Fruit fly (Drosophila melanogaster) whole organism, adult: Measurements from ENCODE around the gene CG3407.

Experiments used
- CG11617 ChIP-seq: fragments of 200-800 bp; sonication (Bioruptor generic); optimal IDR thresholded peaks from 2 replicates; lab custom pipeline; 2017; ENCODE audit warnings: mild to moderate bottlenecking, missing biosample characterization, missing genetic modification reagents, missing genetic modification characterization
- CG12768 ChIP-seq: fragments of 200-800 bp; sonication (Bioruptor generic); optimal IDR thresholded peaks from 2 replicates; lab custom pipeline; 2017; ENCODE audit warnings: missing biosample characterization, missing genetic modification characterization, mild to moderate bottlenecking, moderate library complexity, missing genetic modification reagents
- CG14711 ChIP-seq: fragments of 200-800 bp; sonication (Bioruptor generic); optimal IDR thresholded peaks from 2 replicates; lab custom pipeline; 2018; ENCODE audit warnings: missing biosample characterization, mild to moderate bottlenecking, missing genetic modification characterization, moderate library complexity
- CG1620 ChIP-seq: fragments of 200-800 bp; sonication (Bioruptor generic); optimal IDR thresholded peaks from 2 replicates; lab custom pipeline; 2016; ENCODE audit warnings: missing biosample characterization, missing genetic modification characterization
- CG33017 ChIP-seq: fragments of 200-800 bp; sonication (Bioruptor generic); optimal IDR thresholded peaks from 2 replicates; lab custom pipeline; 2018; ENCODE audit warnings: missing biosample characterization, mild to moderate bottlenecking, missing genetic modification characterization, moderate library complexity
- CG5204 ChIP-seq: fragments of 200-800 bp; sonication (Bioruptor generic); optimal IDR thresholded peaks from 2 replicates; lab custom pipeline; 2016; ENCODE audit warnings: missing biosample characterization, missing genetic modification characterization
- CG7045 ChIP-seq: fragments of 200-800 bp; sonication (Bioruptor generic); optimal IDR thresholded peaks from 2 replicates; lab custom pipeline; 2017; ENCODE audit warnings: missing biosample characterization, mild to moderate bottlenecking, missing genetic modification characterization
- CG7101 ChIP-seq: fragments of 200-800 bp; sonication (Bioruptor generic); optimal IDR thresholded peaks from 2 replicates; lab custom pipeline; 2018; ENCODE audit warnings: missing biosample characterization, mild to moderate bottlenecking, missing genetic modification characterization, moderate library complexity
- Clk ChIP-seq: fragments of 200-800 bp; sonication (Bioruptor generic); optimal IDR thresholded peaks from 2 replicates; lab custom pipeline; 2017; ENCODE audit warnings: missing biosample characterization, missing genetic modification characterization
- Crg-1 ChIP-seq: fragments of 200-800 bp; sonication (Bioruptor generic); optimal IDR thresholded peaks from 2 replicates; lab custom pipeline; 2016; ENCODE audit warnings: missing biosample characterization, missing genetic modification characterization
- Hr96 ChIP-seq: fragments of 200-800 bp; sonication (Bioruptor generic); optimal IDR thresholded peaks from 2 replicates; lab custom pipeline; 2016; ENCODE audit warnings: missing biosample characterization, missing genetic modification characterization
- Mnt ChIP-seq: fragments of 200-800 bp; sonication (Bioruptor generic); optimal IDR thresholded peaks from 2 replicates; lab custom pipeline; 2016; ENCODE audit warnings: missing biosample characterization, mild to moderate bottlenecking, missing genetic modification characterization
- bab1 ChIP-seq: fragments of 200-800 bp; sonication (Bioruptor generic); optimal IDR thresholded peaks from 3 replicates; lab custom pipeline; 2019; ENCODE audit warnings: missing biosample characterization, mild to moderate bottlenecking, missing genetic modification characterization, moderate library complexity
- cic ChIP-seq: fragments of 200-800 bp; sonication (Bioruptor generic); optimal IDR thresholded peaks from 2 replicates; lab custom pipeline; 2017; ENCODE audit warnings: missing biosample characterization, mild to moderate bottlenecking, missing genetic modification characterization, moderate library complexity
- cnc ChIP-seq, 2 experiments: fragments of >200 bp; optimal IDR thresholded peaks; 2 replicates each; lab custom pipeline; 2017
- kay ChIP-seq: fragments of 200-800 bp; sonication (Bioruptor generic); peaks from one replicate; lab custom pipeline; 2016; ENCODE audit warnings: missing biosample characterization, missing genetic modification characterization, borderline replicate concordance
- ovo ChIP-seq: fragments of 200-800 bp; sonication (Bioruptor generic); optimal IDR thresholded peaks from 2 replicates; lab custom pipeline; 2016; ENCODE audit warnings: missing biosample characterization, missing genetic modification characterization
- pad ChIP-seq: fragments of 200-800 bp; sonication (Bioruptor generic); optimal IDR thresholded peaks from 3 replicates; lab custom pipeline; 2017; ENCODE audit warnings: missing biosample characterization, missing genetic modification characterization, mild to moderate bottlenecking, moderate library complexity, missing genetic modification reagents
- tj ChIP-seq: fragments of 200-800 bp; sonication (Bioruptor generic); optimal IDR thresholded peaks from 3 replicates; lab custom pipeline; 2017; ENCODE audit warnings: missing biosample characterization, mild to moderate bottlenecking, missing genetic modification characterization, moderate library complexity
- toe ChIP-seq: fragments of 200-800 bp; sonication (Bioruptor generic); optimal IDR thresholded peaks from 2 replicates; lab custom pipeline; 2016; ENCODE audit warnings: missing biosample characterization, missing genetic modification characterization

Gene CG3407

DNA sequence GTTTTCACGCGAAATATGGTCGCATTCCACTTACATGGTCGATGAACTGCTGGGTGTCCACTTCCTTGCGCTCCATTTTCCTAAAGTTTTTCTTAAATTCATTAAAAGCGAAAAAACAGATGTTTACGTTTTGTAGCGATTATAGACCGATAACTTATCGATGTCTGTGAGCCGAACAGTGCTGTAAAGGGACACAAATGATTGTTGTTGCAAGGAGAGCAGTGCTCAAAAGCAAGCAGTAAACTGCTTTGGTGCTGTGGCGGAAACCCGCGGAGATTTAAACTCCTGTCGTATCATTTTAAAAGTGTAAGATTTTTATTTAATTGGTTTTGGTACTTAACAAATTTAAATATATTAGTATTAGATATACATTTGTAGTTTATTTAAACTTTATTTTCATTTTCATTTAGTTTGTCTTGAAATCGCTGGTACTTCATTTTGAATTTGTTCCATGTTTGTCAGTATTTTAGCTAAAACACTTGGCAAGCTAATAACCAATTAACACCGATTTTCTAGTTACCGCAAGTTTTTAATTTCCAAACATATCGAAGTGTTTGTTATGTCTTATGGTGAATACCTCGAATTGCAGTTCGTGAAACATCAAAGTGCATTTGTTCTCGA, at the start of gene CG3407:
CG3407 (minus strand) TSS at position 156 of the 621 bp plus-strand sequence.
- TF ChIP-seq cic (GFP tag; lab: Kevin White, UChicago) (no peak), Mnt (GFP tag; lab: Kevin White, UChicago) (peak; percentile 55), pad (GFP tag; lab: Kevin White, UChicago) (peak; percentile 34), Crg-1 (peak; percentile 80), kay (GFP tag; lab: Kevin White, UChicago) (peak; percentile 37), CG7101 (peak; percentile 63), CG33017 (no peak), CG1620 (GFP tag; lab: Kevin White, UChicago) (peak; percentile 69), Hr96 (GFP tag; lab: Kevin White, UChicago) (no peak)

dm6 chr2L:3862437-3863041, 49.3 kb upstream of the CG3407 start, which contains the start of gene TTLL4B:
TSS of gene TTLL4B (plus strand) at chr2L:3862668.
- TF ChIP-seq cnc (optimal IDR thresholded peaks at IDR 0.05; lab: Kevin White, UChicago) (no peak), toe (GFP tag; lab: Kevin White, UChicago) (peak; percentile 13), bab1 (GFP tag; lab: Kevin White, UChicago) (peak; percentile 34)

dm6 chr2L:3861388-3861787, 48.2 kb upstream of the CG3407 start:
- TF ChIP-seq cnc (optimal IDR thresholded peaks at IDR 0.05; lab: Kevin White, UChicago) (no peak), CG12768 (GFP tag; lab: Kevin White, UChicago) (no peak), cic (GFP tag; lab: Kevin White, UChicago) (no peak), Hr96 (GFP tag; lab: Kevin White, UChicago) (no peak)

DNA sequence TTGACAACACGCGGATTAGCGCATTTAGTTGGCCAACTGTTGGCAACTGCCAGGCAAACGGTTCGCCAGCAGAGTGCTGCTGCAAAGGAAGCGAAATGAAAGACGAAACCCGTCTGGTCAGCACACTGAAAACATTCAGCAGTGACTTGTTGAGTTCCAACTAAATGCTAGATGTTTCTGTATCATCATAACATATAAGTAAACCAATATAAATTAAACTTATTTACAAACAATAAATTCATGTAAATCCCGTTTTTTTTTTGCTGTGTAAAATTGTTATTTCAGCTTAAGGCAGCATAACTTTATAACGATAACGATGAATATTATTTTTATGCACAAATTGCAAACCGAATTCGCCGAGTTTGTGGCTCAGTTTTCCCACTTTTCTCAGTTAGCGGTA, 44.9 kb upstream of the CG3407 start:
- TF ChIP-seq CG11617 (GFP tag; lab: Kevin White, UChicago) (no peak), tj (GFP tag; lab: Kevin White, UChicago) (no peak), CG12768 (GFP tag; lab: Kevin White, UChicago) (no peak), CG5204 (no peak), Mnt (GFP tag; lab: Kevin White, UChicago) (no peak), kay (GFP tag; lab: Kevin White, UChicago) (no peak), pad (GFP tag; lab: Kevin White, UChicago) (no peak), cnc (optimal IDR thresholded peaks at IDR 0.05; lab: Kevin White, UChicago) (no peak), toe (GFP tag; lab: Kevin White, UChicago) (no peak), CG1620 (GFP tag; lab: Kevin White, UChicago) (no peak), Hr96 (GFP tag; lab: Kevin White, UChicago) (no peak), CG7101 (no peak), ovo (GFP tag; lab: Kevin White, UChicago) (no peak), cic (GFP tag; lab: Kevin White, UChicago) (no peak), Clk (GFP tag; lab: Kevin White, UChicago) (no peak), bab1 (GFP tag; lab: Kevin White, UChicago) (no peak), CG7045 (GFP tag; lab: Kevin White, UChicago) (no peak)

DNA sequence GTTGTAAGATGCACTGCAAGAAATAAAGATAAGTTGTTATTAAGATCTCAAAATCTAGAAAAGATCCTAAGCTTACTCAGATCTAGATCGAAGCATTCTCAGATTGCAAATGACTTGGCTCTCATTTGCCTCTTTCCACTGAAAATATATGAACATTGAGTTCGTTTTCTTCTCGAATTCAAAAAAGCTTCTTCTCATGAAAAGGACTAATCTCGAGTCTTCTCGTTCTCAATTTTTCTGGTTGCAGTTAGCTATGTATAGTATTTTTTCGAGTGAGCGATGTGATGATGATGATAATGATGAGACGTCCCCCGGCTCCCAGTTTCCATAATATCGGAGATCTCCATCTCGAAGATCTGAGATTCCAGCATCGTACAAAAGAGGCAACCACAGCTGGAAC, 43.2 kb upstream of the CG3407 start:
- no peak for TF ChIP-seq cnc (optimal IDR thresholded peaks at IDR 0.05; lab: Kevin White, UChicago)
- no peak for TF ChIP-seq cic (GFP tag; lab: Kevin White, UChicago)
- TF ChIP-seq bab1 (GFP tag; lab: Kevin White, UChicago), result no peak
- TF ChIP-seq Hr96 (GFP tag; lab: Kevin White, UChicago), result no peak
- TF ChIP-seq CG33017, result no peak
- no peak for TF ChIP-seq CG7045 (GFP tag; lab: Kevin White, UChicago)
- TF ChIP-seq CG12768 (GFP tag; lab: Kevin White, UChicago), result no peak
- TF ChIP-seq CG7101, result no peak
- no peak for TF ChIP-seq CG5204
- TF ChIP-seq pad (GFP tag; lab: Kevin White, UChicago), result no peak
- TF ChIP-seq tj (GFP tag; lab: Kevin White, UChicago), result no peak
- no peak for TF ChIP-seq Clk (GFP tag; lab: Kevin White, UChicago)
- TF ChIP-seq Crg-1, result no peak
- no peak for TF ChIP-seq toe (GFP tag; lab: Kevin White, UChicago)
- no peak for TF ChIP-seq kay (GFP tag; lab: Kevin White, UChicago)
- TF ChIP-seq CG14711 (tag; lab: Kevin White, UChicago), result no peak

DNA sequence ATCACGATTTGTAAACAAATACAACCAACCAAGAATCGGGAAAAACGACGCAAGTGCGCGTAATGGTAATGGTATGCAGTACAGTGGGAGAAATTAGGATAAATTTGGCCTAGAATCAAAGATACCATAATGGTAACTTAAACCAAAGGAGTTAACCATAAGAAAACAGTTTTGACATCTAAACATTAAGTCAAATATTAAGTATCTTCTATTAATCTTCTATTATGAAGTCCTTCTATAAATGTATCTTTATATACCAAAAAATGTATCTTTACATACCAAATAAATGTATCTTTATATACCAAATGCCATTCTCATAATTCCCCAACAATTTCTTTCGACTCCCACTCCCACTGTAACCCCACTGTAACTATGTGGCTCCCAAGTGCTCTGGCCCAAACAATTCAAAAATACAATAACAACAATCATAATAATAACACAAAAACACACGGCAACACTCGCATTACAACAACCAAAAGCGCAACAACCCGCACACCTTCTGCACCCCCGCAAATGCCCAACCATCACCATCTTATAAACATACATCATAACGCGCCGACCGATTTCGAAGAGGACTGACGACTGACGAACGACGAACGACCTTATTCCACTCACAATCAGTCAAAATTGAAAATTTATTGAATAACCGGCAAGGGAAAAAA, 42.4 kb upstream of the CG3407 start:
- no peak for TF ChIP-seq CG7101
- no peak for TF ChIP-seq pad (GFP tag; lab: Kevin White, UChicago)
- TF ChIP-seq bab1 (GFP tag; lab: Kevin White, UChicago), result no peak
- no peak for TF ChIP-seq CG7045 (GFP tag; lab: Kevin White, UChicago)
- no peak for TF ChIP-seq toe (GFP tag; lab: Kevin White, UChicago)
